Worm (Caenorhabditis elegans) whole organism, L4/young adult: ENCODE measurements around the gene uda-1.
A peak's percentile ranks its signal among the peaks of the same experiment; 100 is the strongest.

ENCODE experiments used
- W03F9.2 ChIP-seq: fragments of 150-350 bp; optimal IDR thresholded peaks from 2 replicates; lab custom pipeline; 2014; ENCODE audit warnings: missing biosample characterization, missing genetic modification characterization
- dao-5 ChIP-seq: sonication (generic microtip); optimal IDR thresholded peaks from 2 replicates; lab custom pipeline; 2016; ENCODE audit warnings: missing genotype, missing genetic modification characterization, moderate library complexity, missing compliant biosample characterization
- him-1 ChIP-seq: sonication (generic microtip); optimal IDR thresholded peaks from 2 replicates; lab custom pipeline; 2016; ENCODE audit warnings: missing genotype, missing genetic modification reagents, missing genetic modification characterization, missing compliant biosample characterization

ce11 chrV:9974264-9974663, 30.3 kb upstream of the uda-1 start:
- TF ChIP-seq him-1 (tag; lab: Kevin White, UChicago) (peak; percentile 54), dao-5 (tag; lab: Kevin White, UChicago) (no peak), W03F9.2 (no peak)
